Worm (Caenorhabditis elegans) whole organism, L2 larva: ENCODE results near the gene Y39G8B.7.

Source experiments
- ama-1 ChIP-seq: fragments of 150-350 bp; optimal IDR thresholded peaks from 2 replicates; lab custom pipeline; 2018; ENCODE audit warnings: inconsistent platforms
- ceh-16 ChIP-seq: fragments of 150-350 bp; optimal IDR thresholded peaks from 2 replicates; lab custom pipeline; 2014; ENCODE audit warnings: missing biosample characterization, missing genetic modification characterization
- ceh-82 ChIP-seq: fragments of 150-350 bp; optimal IDR thresholded peaks from 2 replicates; lab custom pipeline; 2014; ENCODE audit warnings: missing biosample characterization, missing genetic modification characterization
- egl-27 ChIP-seq: sonication (generic microtip); optimal IDR thresholded peaks from 3 replicates; lab custom pipeline; 2017; ENCODE audit warnings: missing biosample characterization, missing genetic modification reagents, missing genetic modification characterization
- lin-11 ChIP-seq: fragments of 150-350 bp; sonication (generic microtip); optimal IDR thresholded peaks from 2 replicates; lab custom pipeline; 2014; ENCODE audit warnings: missing biosample characterization, missing genetic modification characterization, inconsistent platforms, mixed read lengths
- lsy-2 ChIP-seq, 2 experiments: fragments of 150-350 bp in 1 of 2; sonication (generic microtip) in 1 of 2; optimal IDR thresholded peaks; 2 replicates each; lab custom pipeline; 2014 to 2017; ENCODE audit warnings: missing biosample characterization in 2 of 2, missing genetic modification characterization in 2 of 2
- mbf-1 ChIP-seq: sonication (generic microtip); optimal IDR thresholded peaks from 2 replicates; lab custom pipeline; 2017; ENCODE audit warnings: missing biosample characterization, missing genetic modification characterization
- snpc-4 ChIP-seq: fragments of 150-350 bp; optimal IDR thresholded peaks from 2 replicates; lab custom pipeline; 2014; ENCODE audit warnings: missing biosample characterization, missing genetic modification characterization
- unc-39 ChIP-seq: fragments of 150-350 bp; optimal IDR thresholded peaks from 2 replicates; lab custom pipeline; 2014; ENCODE audit warnings: missing biosample characterization, missing genetic modification characterization
- ztf-4 ChIP-seq: fragments of 150-350 bp; optimal IDR thresholded peaks from 2 replicates; lab custom pipeline; 2014; ENCODE audit warnings: missing biosample characterization, missing genetic modification characterization

ce11 chrII:13982247-13982646, 12.6 kb downstream of the Y39G8B.7 start:
- TF ChIP-seq lsy-2 (tag; optimal IDR thresholded peaks at IDR 0.05; lab: Kevin White, UChicago) (no peak), snpc-4 (tag; lab: Kevin White, UChicago) (no peak), lin-11 (tag; lab: Kevin White, UChicago) (no peak), ceh-16 (tag; lab: Kevin White, UChicago) (no peak), unc-39 (tag; lab: Kevin White, UChicago) (no peak), ama-1 (no peak), mbf-1 (tag; lab: Kevin White, UChicago) (no peak), ceh-82 (tag; lab: Kevin White, UChicago) (no peak), egl-27 (tag; lab: Kevin White, UChicago) (no peak), ztf-4 (tag; lab: Kevin White, UChicago) (no peak)
